Fruit fly (Drosophila melanogaster) whole organism, adult: ENCODE measurements around the gene CG14312.

ENCODE experiments used
- CG11617 ChIP-seq: fragments of 200-800 bp; sonication (Bioruptor generic); optimal IDR thresholded peaks from 2 replicates; lab custom pipeline; 2017; ENCODE audit warnings: mild to moderate bottlenecking, missing biosample characterization, missing genetic modification reagents, missing genetic modification characterization
- CG12768 ChIP-seq: fragments of 200-800 bp; sonication (Bioruptor generic); optimal IDR thresholded peaks from 2 replicates; lab custom pipeline; 2017; ENCODE audit warnings: missing biosample characterization, missing genetic modification characterization, mild to moderate bottlenecking, moderate library complexity, missing genetic modification reagents
- CG14711 ChIP-seq: fragments of 200-800 bp; sonication (Bioruptor generic); optimal IDR thresholded peaks from 2 replicates; lab custom pipeline; 2018; ENCODE audit warnings: missing biosample characterization, mild to moderate bottlenecking, missing genetic modification characterization, moderate library complexity
- CG1620 ChIP-seq: fragments of 200-800 bp; sonication (Bioruptor generic); optimal IDR thresholded peaks from 2 replicates; lab custom pipeline; 2016; ENCODE audit warnings: missing biosample characterization, missing genetic modification characterization
- CG33017 ChIP-seq: fragments of 200-800 bp; sonication (Bioruptor generic); optimal IDR thresholded peaks from 2 replicates; lab custom pipeline; 2018; ENCODE audit warnings: missing biosample characterization, mild to moderate bottlenecking, missing genetic modification characterization, moderate library complexity
- CG5204 ChIP-seq: fragments of 200-800 bp; sonication (Bioruptor generic); optimal IDR thresholded peaks from 2 replicates; lab custom pipeline; 2016; ENCODE audit warnings: missing biosample characterization, missing genetic modification characterization
- CG7045 ChIP-seq: fragments of 200-800 bp; sonication (Bioruptor generic); optimal IDR thresholded peaks from 2 replicates; lab custom pipeline; 2017; ENCODE audit warnings: missing biosample characterization, mild to moderate bottlenecking, missing genetic modification characterization
- CG7101 ChIP-seq: fragments of 200-800 bp; sonication (Bioruptor generic); optimal IDR thresholded peaks from 2 replicates; lab custom pipeline; 2018; ENCODE audit warnings: missing biosample characterization, mild to moderate bottlenecking, missing genetic modification characterization, moderate library complexity
- Crg-1 ChIP-seq: fragments of 200-800 bp; sonication (Bioruptor generic); optimal IDR thresholded peaks from 2 replicates; lab custom pipeline; 2016; ENCODE audit warnings: missing biosample characterization, missing genetic modification characterization
- Hr96 ChIP-seq: fragments of 200-800 bp; sonication (Bioruptor generic); optimal IDR thresholded peaks from 2 replicates; lab custom pipeline; 2016; ENCODE audit warnings: missing biosample characterization, missing genetic modification characterization
- Mnt ChIP-seq: fragments of 200-800 bp; sonication (Bioruptor generic); optimal IDR thresholded peaks from 2 replicates; lab custom pipeline; 2016; ENCODE audit warnings: missing biosample characterization, mild to moderate bottlenecking, missing genetic modification characterization
- bab1 ChIP-seq: fragments of 200-800 bp; sonication (Bioruptor generic); optimal IDR thresholded peaks from 3 replicates; lab custom pipeline; 2019; ENCODE audit warnings: missing biosample characterization, mild to moderate bottlenecking, missing genetic modification characterization, moderate library complexity
- cic ChIP-seq: fragments of 200-800 bp; sonication (Bioruptor generic); optimal IDR thresholded peaks from 2 replicates; lab custom pipeline; 2017; ENCODE audit warnings: missing biosample characterization, mild to moderate bottlenecking, missing genetic modification characterization, moderate library complexity
- cnc ChIP-seq, 2 experiments: fragments of >200 bp; optimal IDR thresholded peaks; 2 replicates each; lab custom pipeline; 2017
- kay ChIP-seq: fragments of 200-800 bp; sonication (Bioruptor generic); peaks from one replicate; lab custom pipeline; 2016; ENCODE audit warnings: missing biosample characterization, missing genetic modification characterization, borderline replicate concordance
- ovo ChIP-seq: fragments of 200-800 bp; sonication (Bioruptor generic); optimal IDR thresholded peaks from 2 replicates; lab custom pipeline; 2016; ENCODE audit warnings: missing biosample characterization, missing genetic modification characterization
- pad ChIP-seq: fragments of 200-800 bp; sonication (Bioruptor generic); optimal IDR thresholded peaks from 3 replicates; lab custom pipeline; 2017; ENCODE audit warnings: missing biosample characterization, missing genetic modification characterization, mild to moderate bottlenecking, moderate library complexity, missing genetic modification reagents
- tj ChIP-seq: fragments of 200-800 bp; sonication (Bioruptor generic); optimal IDR thresholded peaks from 3 replicates; lab custom pipeline; 2017; ENCODE audit warnings: missing biosample characterization, mild to moderate bottlenecking, missing genetic modification characterization, moderate library complexity
- toe ChIP-seq: fragments of 200-800 bp; sonication (Bioruptor generic); optimal IDR thresholded peaks from 2 replicates; lab custom pipeline; 2016; ENCODE audit warnings: missing biosample characterization, missing genetic modification characterization

Gene CG14312

dm6 chr3R:18261602-18262001, 21.7 kb downstream of the CG14312 start:
- no peak for TF ChIP-seq tj (GFP tag; lab: Kevin White, UChicago)
- no peak for TF ChIP-seq Crg-1 (GFP tag; lab: Kevin White, UChicago)
- no peak for TF ChIP-seq kay (GFP tag; lab: Kevin White, UChicago)
- no peak for TF ChIP-seq cic (GFP tag; lab: Kevin White, UChicago)
- TF ChIP-seq CG14711 (tag; lab: Kevin White, UChicago): no peak

DNA sequence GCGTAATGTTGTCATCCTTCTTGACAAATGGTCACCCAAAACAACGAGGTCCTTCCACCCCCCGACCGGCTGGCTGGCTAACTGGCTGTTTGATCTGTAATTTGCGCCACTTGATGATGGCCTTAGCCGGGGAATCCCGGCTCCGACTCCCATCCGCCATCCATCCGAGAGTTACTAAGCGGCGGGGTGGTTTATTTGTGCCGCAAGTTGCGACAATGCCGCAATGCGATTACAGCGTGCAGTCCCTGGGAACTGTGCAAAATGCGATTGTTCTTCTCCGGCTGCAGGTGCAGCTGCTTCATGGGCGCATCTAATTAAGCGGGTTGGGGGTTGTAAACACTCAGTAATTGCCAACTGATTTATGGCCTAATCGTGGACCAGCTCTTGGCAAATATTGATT, 23.3 kb downstream of the CG14312 start:
- no peak for TF ChIP-seq CG1620 (GFP tag; lab: Kevin White, UChicago)
- no peak for TF ChIP-seq Crg-1 (GFP tag; lab: Kevin White, UChicago)
- TF ChIP-seq Mnt (GFP tag; lab: Kevin White, UChicago): no peak
- no peak for TF ChIP-seq bab1 (GFP tag; lab: Kevin White, UChicago)
- no peak for TF ChIP-seq cnc (optimal IDR thresholded peaks at IDR 0.05; lab: Kevin White, UChicago)
- no peak for TF ChIP-seq CG33017 (tag; lab: Kevin White, UChicago)
- TF ChIP-seq cic (GFP tag; lab: Kevin White, UChicago): no peak
- no peak for TF ChIP-seq CG11617

DNA sequence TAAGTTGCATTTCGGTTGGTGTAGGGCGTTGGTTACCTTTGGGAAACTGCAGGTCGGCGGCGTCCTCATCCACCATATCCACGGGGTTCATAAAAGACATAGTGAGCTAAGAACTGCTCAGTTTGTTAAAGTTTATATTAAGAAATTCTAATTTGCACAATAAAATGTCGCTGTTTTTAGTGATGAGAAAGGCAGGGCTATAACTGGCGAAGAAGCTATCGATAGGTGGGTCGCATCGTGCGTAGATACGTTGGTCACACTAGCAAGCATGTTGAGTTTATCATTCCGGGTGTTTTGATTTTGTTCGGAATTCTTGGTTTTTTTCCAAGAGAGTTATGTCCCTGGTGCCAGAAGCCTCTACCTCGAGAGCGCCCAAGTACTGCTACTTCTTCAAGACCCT, 28.0 kb downstream of the CG14312 start, which contains the start of the genes Ada2a, Polr2D, Tgs1 and moi:
TSS of gene Ada2a (minus strand) at position 207 of the 400 bp plus-strand sequence.
TSS of gene Polr2D (minus strand) at position 207 of the 400 bp plus-strand sequence.
TSS of gene Tgs1 (plus strand) at position 250 of the 400 bp plus-strand sequence.
TSS of gene moi (plus strand) at position 250 of the 400 bp plus-strand sequence.
- no peak for TF ChIP-seq ovo (GFP tag; lab: Kevin White, UChicago)
- TF ChIP-seq bab1 (GFP tag; lab: Kevin White, UChicago): peak; percentile 57
- TF ChIP-seq Mnt (GFP tag; lab: Kevin White, UChicago): peak; percentile 21

- TF ChIP-seq tj (GFP tag; lab: Kevin White, UChicago) (no peak), CG12768 (GFP tag; lab: Kevin White, UChicago) (no peak), bab1 (GFP tag; lab: Kevin White, UChicago) (peak; percentile 45)
These were observed 30.8 kb downstream of the CG14312 start, which contains the start of gene CG12320 for dm6 chr3R:18252578-18252977. Gene CG12320, minus strand, starts transcription at chr3R:18252734.

DNA sequence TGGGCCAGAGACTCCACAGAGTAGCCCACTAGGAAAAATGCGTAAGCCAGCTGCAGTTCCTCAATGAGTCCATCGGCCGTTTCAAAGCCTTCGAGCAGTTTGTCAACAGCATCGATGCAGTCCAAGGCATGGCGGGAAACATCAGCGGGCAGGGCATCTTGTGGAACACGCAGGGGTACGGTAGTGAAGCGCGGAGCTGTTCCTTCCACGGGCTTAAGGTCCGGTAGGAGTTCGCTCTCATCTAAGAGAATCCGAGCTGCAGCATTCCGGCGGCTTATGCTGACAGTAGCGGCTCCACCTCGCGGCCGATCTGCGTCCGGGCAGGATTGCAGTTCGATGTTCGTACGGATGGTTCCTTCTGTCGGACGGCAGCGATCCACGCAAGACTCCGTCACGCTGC, 31.5 kb downstream of the CG14312 start:
- TF ChIP-seq pad (GFP tag; lab: Kevin White, UChicago) (no peak), CG7101 (tag; lab: Kevin White, UChicago) (no peak), bab1 (GFP tag; lab: Kevin White, UChicago) (no peak), CG7045 (GFP tag; lab: Kevin White, UChicago) (no peak), CG11617 (no peak), CG5204 (GFP tag; lab: Kevin White, UChicago) (no peak)

- TF ChIP-seq Mnt (GFP tag; lab: Kevin White, UChicago) (no peak), tj (GFP tag; lab: Kevin White, UChicago) (peak; percentile 26)
These were observed 32.5 kb downstream of the CG14312 start, which contains the start of gene CG18598 for dm6 chr3R:18250815-18251214. Gene CG18598, plus strand, starts transcription at chr3R:18251115.

dm6 chr3R:18249268-18249667, 34.1 kb downstream of the CG14312 start:
- TF ChIP-seq ovo (GFP tag; lab: Kevin White, UChicago) (peak; percentile 43), pad (GFP tag; lab: Kevin White, UChicago) (peak; percentile 19), tj (GFP tag; lab: Kevin White, UChicago) (peak; percentile 46), CG33017 (tag; lab: Kevin White, UChicago) (no peak)

dm6 chr3R:18246041-18246440, 37.3 kb downstream of the CG14312 start:
- TF ChIP-seq Hr96 (no peak), bab1 (GFP tag; lab: Kevin White, UChicago) (peak; percentile 19), cic (GFP tag; lab: Kevin White, UChicago) (peak; percentile 84), CG7045 (GFP tag; lab: Kevin White, UChicago) (no peak), tj (GFP tag; lab: Kevin White, UChicago) (peak; percentile 95), cnc (optimal IDR thresholded peaks at IDR 0.05; lab: Kevin White, UChicago) (peak in 1 of 2 experiments; percentile 83), CG12768 (GFP tag; lab: Kevin White, UChicago) (peak; percentile 68), toe (GFP tag; lab: Kevin White, UChicago) (no peak)
